Worm (Caenorhabditis elegans) whole organism, late embryonic: Measurements from ENCODE around the gene faxc-2.

Experiments
- C38D4.7 ChIP-seq: fragments of 200-800 bp; sonication (Bioruptor generic); optimal IDR thresholded peaks from 2 replicates; lab custom pipeline; 2018; ENCODE audit warnings: mild to moderate bottlenecking, missing genetic modification characterization, moderate library complexity, missing compliant biosample characterization
- ceh-18 ChIP-seq: sonication (generic microtip); optimal IDR thresholded peaks from 2 replicates; lab custom pipeline; 2016; ENCODE audit warnings: missing genetic modification characterization, missing compliant biosample characterization
- ceh-2 ChIP-seq: sonication (generic microtip); optimal IDR thresholded peaks from 2 replicates; lab custom pipeline; 2016; ENCODE audit warnings: missing genotype, missing genetic modification characterization, missing compliant biosample characterization
- ceh-30 ChIP-seq: fragments of 150-350 bp; optimal IDR thresholded peaks from 2 replicates; lab custom pipeline; 2014; ENCODE audit warnings: missing biosample characterization, missing genetic modification characterization
- ceh-9 ChIP-seq: sonication (generic microtip); optimal IDR thresholded peaks from 2 replicates; lab custom pipeline; 2016; ENCODE audit warnings: mild to moderate bottlenecking, missing genetic modification characterization, inconsistent platforms, missing compliant biosample characterization
- che-1 ChIP-seq: sonication (generic microtip); optimal IDR thresholded peaks from 2 replicates; lab custom pipeline; 2016; ENCODE audit warnings: mild to moderate bottlenecking, missing genetic modification characterization, missing compliant biosample characterization
- dve-1 ChIP-seq: sonication (generic microtip); optimal IDR thresholded peaks from 2 replicates; lab custom pipeline; 2017; ENCODE audit warnings: antibody characterized with exemption, mild to moderate bottlenecking, missing genetic modification characterization, missing compliant biosample characterization
- elt-4 ChIP-seq: sonication (generic microtip); optimal IDR thresholded peaks from 2 replicates; lab custom pipeline; 2016; ENCODE audit warnings: missing genetic modification characterization, missing compliant biosample characterization
- fkh-10 ChIP-seq: fragments of 150-350 bp; optimal IDR thresholded peaks from 2 replicates; lab custom pipeline; 2014; ENCODE audit warnings: missing biosample characterization, missing genetic modification reagents, missing genetic modification characterization
- gmeb-2 ChIP-seq: sonication (generic microtip); optimal IDR thresholded peaks from 2 replicates; lab custom pipeline; 2016; ENCODE audit warnings: missing genetic modification characterization, inconsistent platforms, missing compliant biosample characterization
- hlh-13 ChIP-seq: fragments of 200-800 bp; sonication (Bioruptor generic); optimal IDR thresholded peaks from 2 replicates; lab custom pipeline; 2018; ENCODE audit warnings: mild to moderate bottlenecking, missing genetic modification characterization, missing compliant biosample characterization
- hlh-30 ChIP-seq: sonication (generic microtip); optimal IDR thresholded peaks from 2 replicates; lab custom pipeline; 2017; ENCODE audit warnings: antibody characterized with exemption, missing genetic modification characterization, missing compliant biosample characterization; ENCODE audit not compliant: insufficient read depth
- hlh-6 ChIP-seq: sonication (generic microtip); optimal IDR thresholded peaks from 2 replicates; lab custom pipeline; 2016; ENCODE audit warnings: missing genotype, missing genetic modification characterization, missing compliant biosample characterization
- mec-3 ChIP-seq: sonication (generic microtip); optimal IDR thresholded peaks from 2 replicates; lab custom pipeline; 2016; ENCODE audit warnings: borderline replicate concordance, missing genetic modification characterization, missing compliant biosample characterization
- nfya-1 ChIP-seq: sonication (generic microtip); optimal IDR thresholded peaks from 2 replicates; lab custom pipeline; 2017; ENCODE audit warnings: missing genetic modification characterization, mild to moderate bottlenecking, missing compliant biosample characterization, antibody characterized with exemption, moderate library complexity
- nhr-232 ChIP-seq: sonication (generic microtip); optimal IDR thresholded peaks from 2 replicates; lab custom pipeline; 2016; ENCODE audit warnings: missing genetic modification characterization, missing compliant biosample characterization
- pha-2 ChIP-seq: sonication (generic microtip); optimal IDR thresholded peaks from 2 replicates; lab custom pipeline; 2017; ENCODE audit warnings: mild to moderate bottlenecking, missing genetic modification characterization, missing compliant biosample characterization
- pros-1 ChIP-seq: fragments of 150-350 bp; optimal IDR thresholded peaks from 2 replicates; lab custom pipeline; 2014; ENCODE audit warnings: missing biosample characterization, missing genetic modification reagents, missing genetic modification characterization
- sox-2 ChIP-seq: fragments of 200-800 bp; sonication (Bioruptor generic); IDR thresholded peaks from 2 replicates; pipeline ENCODE4 v1.3.6; 2022; ENCODE audit warnings: missing genetic modification reagents, missing genetic modification characterization, missing compliant biosample characterization
- sox-4 ChIP-seq: sonication (generic microtip); optimal IDR thresholded peaks from 2 replicates; lab custom pipeline; 2017; ENCODE audit warnings: mild to moderate bottlenecking, missing genetic modification characterization, inconsistent platforms, missing compliant biosample characterization
- syd-9 ChIP-seq: sonication (generic microtip); optimal IDR thresholded peaks from 2 replicates; lab custom pipeline; 2016; ENCODE audit warnings: mild to moderate bottlenecking, missing genetic modification characterization, moderate library complexity, missing compliant biosample characterization
- tbx-2 ChIP-seq: sonication (generic microtip); optimal IDR thresholded peaks from 2 replicates; lab custom pipeline; 2016; ENCODE audit warnings: missing genetic modification characterization, missing compliant biosample characterization
- unc-3 ChIP-seq, 2 experiments: fragments of 200-800 bp in 1 of 2; sonication (Bioruptor generic) in 1 of 2; sonication (generic microtip) in 1 of 2; conservative IDR thresholded peaks in 1 of 2; optimal IDR thresholded peaks in 1 of 2; 2 replicates each; pipeline versions ENCODE4 v1.3.6 to Lab custom; 2016 to 2022; ENCODE audit warnings: missing compliant biosample characterization in 2 of 2, missing genetic modification characterization in 2 of 2, missing genetic modification reagents in 1 of 2
- zip-5 ChIP-seq: sonication (generic microtip); optimal IDR thresholded peaks from 2 replicates; lab custom pipeline; 2016; ENCODE audit warnings: missing genetic modification characterization, missing compliant biosample characterization

Gene faxc-2

ce11 chrII:13337959-13338358, 28.9 kb downstream of the faxc-2 start, which contains the start of gene mrpl-20:
Gene mrpl-20 (plus strand): TSS chrII:13338281.
- no peak for TF ChIP-seq mec-3 (tag; lab: Kevin White, UChicago)
- no peak for TF ChIP-seq gmeb-2
- no peak for TF ChIP-seq hlh-30 (tag; lab: Kevin White, UChicago)
- no peak for TF ChIP-seq nfya-1 (tag; lab: Kevin White, UChicago)
- TF ChIP-seq zip-5 (tag; lab: Kevin White, UChicago) = no peak
- no peak for TF ChIP-seq hlh-6 (tag; lab: Kevin White, UChicago)

DNA sequence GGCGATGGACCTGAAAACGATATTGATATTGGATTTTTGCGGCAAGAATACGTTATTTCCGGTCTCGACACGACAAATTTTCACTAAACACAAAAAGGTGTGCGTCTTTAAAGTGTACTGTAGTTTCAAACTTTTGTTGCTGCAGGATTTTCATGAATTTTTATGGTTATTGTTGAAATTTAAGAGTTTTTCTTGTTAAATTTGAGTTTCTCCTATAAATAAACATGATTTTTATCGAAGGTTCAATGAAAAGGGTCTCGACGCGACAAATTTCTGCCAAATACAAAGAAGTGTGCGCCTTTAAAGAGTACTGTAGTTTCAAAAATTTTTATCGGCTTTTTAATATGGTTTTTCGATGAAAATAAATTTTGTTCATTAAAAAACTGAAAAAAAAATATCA, 30.9 kb downstream of the faxc-2 start:
- no peak for TF ChIP-seq ceh-9 (tag; lab: Kevin White, UChicago)

DNA sequence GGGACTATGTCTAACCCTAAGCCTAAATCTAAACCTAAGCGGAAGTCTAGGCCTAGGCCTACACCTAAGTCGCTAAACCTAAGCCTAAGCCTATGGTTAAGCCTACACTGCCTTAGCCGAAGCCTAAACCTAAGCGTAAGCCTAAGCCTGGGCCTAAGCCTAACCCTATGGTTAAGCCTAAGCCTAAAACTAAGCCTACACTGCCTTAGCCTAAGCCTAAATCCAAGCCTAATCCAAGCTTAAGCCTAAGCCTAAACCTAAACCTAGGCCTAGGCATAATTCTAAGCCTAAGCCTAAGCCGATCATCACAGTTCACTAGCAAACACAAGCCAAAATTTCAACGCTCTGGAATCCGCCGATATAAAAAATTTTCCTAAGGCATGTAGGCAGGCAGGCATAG, 32.2 kb downstream of the faxc-2 start:
- TF ChIP-seq dve-1 (tag; lab: Kevin White, UChicago) (peak; percentile 82), che-1 (tag; lab: Kevin White, UChicago) (no peak), pros-1 (tag; lab: Kevin White, UChicago) (no peak)

DNA sequence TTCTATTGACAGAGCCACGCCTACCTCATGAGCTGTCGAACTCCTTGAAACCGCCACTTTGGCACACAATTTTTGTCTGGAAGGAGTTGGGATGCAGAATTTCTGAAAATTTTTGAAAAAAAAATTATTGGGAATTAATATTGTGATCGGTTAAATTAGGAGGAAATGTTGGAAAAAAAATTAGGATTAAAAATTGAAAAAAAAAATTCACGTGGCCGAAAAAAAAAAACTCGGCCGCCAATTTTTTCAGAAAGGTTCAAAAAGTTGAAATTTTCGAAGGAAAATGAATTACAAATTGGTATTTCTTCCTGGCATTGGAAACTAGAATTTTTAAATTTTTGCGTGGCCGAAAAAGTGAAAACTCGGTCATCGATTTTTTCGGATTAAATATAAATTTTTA, 47.0 kb downstream of the faxc-2 start, which contains the start of gene dmsr-3:
TSS of gene dmsr-3 (minus strand) at position 101 of the 400 bp plus-strand sequence.
- no peak for TF ChIP-seq ceh-2 (tag; lab: Kevin White, UChicago)
- no peak for TF ChIP-seq sox-4 (tag; lab: Kevin White, UChicago)
- TF ChIP-seq pha-2 (tag; lab: Kevin White, UChicago) = no peak
- TF ChIP-seq tbx-2 (tag; lab: Kevin White, UChicago) = no peak
- no peak for TF ChIP-seq sox-2 (GFP tag; lab: Robert Waterston, UW)
- no peak for TF ChIP-seq che-1 (tag; lab: Kevin White, UChicago)
- no peak for TF ChIP-seq fkh-10 (GFP tag; lab: Kevin White, UChicago)
- no peak for TF ChIP-seq syd-9 (tag; lab: Kevin White, UChicago)
- TF ChIP-seq unc-3 (GFP tag; conservative IDR thresholded peaks at IDR 0.05; lab: Robert Waterston, UW) = no peak
- no peak for TF ChIP-seq unc-3 (tag; optimal IDR thresholded peaks at IDR 0.05; lab: Kevin White, UChicago)
- no peak for TF ChIP-seq nhr-232 (tag; lab: Kevin White, UChicago)
- no peak for TF ChIP-seq ceh-18
- no peak for TF ChIP-seq C38D4.7 (GFP tag; lab: Kevin White, UChicago)
- no peak for TF ChIP-seq elt-4 (tag; lab: Kevin White, UChicago)
- no peak for TF ChIP-seq ceh-30 (tag; lab: Kevin White, UChicago)
- no peak for TF ChIP-seq hlh-13 (GFP tag; lab: Kevin White, UChicago)
